Fruit fly (Drosophila melanogaster): ENCODE results near the gene Cyp4ae1.

Cyp4ae1 gene

dm6 chrX:2222181-2222790 is 43.5 kb downstream of the Cyp4ae1 start, which contains the start of gene Vinc (continued):
- TF ChIP-seq CG15479 (GFP tag; optimal IDR thresholded peaks at IDR 0.05) (no peak), CG11085 (GFP tag; IDR thresholded peaks at IDR 0.05) (peak; percentile 60; the same call in 1 of the 2 replicates), CG15073 (GFP tag; optimal IDR thresholded peaks at IDR 0.05) (no peak), B-H2 (GFP tag; optimal IDR thresholded peaks at IDR 0.05) (peak; percentile 76), crc (GFP tag; optimal IDR thresholded peaks at IDR 0.05) (peak; percentile 79), danr (GFP tag; IDR thresholded peaks at IDR 0.05) (peak; percentile 76), CG8281 (tag; optimal IDR thresholded peaks at IDR 0.05) (peak; percentile 77), Jarid2 (GFP tag; optimal IDR thresholded peaks at IDR 0.05) (peak; percentile 86), CG13287 (GFP tag; IDR thresholded peaks at IDR 0.05; ENCODE audit: partially characterized antibody) (peak; percentile 35), CG11504 (tag; optimal IDR thresholded peaks at IDR 0.05) (peak; percentile 90), CG4404 (GFP tag; IDR thresholded peaks at IDR 0.05) (peak; percentile 70), CG17568 (GFP tag; optimal IDR thresholded peaks at IDR 0.05) (no peak), CG1529 (GFP tag; optimal IDR thresholded peaks at IDR 0.05) (peak; percentile 53), hth (optimal IDR thresholded peaks at IDR 0.05) (no peak), Abd-B (GFP tag; optimal IDR thresholded peaks at IDR 0.05) (peak; percentile 44), CG17912 (GFP tag; optimal IDR thresholded peaks at IDR 0.05) (peak; percentile 56), Dip3 (GFP tag; optimal IDR thresholded peaks at IDR 0.05) (peak; percentile 86), Gsc (GFP tag; IDR thresholded peaks at IDR 0.05) (0 out of 2 replicates have a peak, but pooled peaks have one; percentile 38), CG10565 (GFP tag; optimal IDR thresholded peaks at IDR 0.05) (no peak), corto (GFP tag; optimal IDR thresholded peaks at IDR 0.05) (no peak), CG9727 (GFP tag; optimal IDR thresholded peaks at IDR 0.05) (peak; percentile 83), CG2129 (GFP tag; IDR thresholded peaks at IDR 0.05; ENCODE audit: partially characterized antibody) (no peak), vvl (GFP tag; IDR thresholded peaks at IDR 0.05) (peak; percentile 80), fd3F (GFP tag; optimal IDR thresholded peaks at IDR 0.05) (peak; percentile 72), Dll (GFP tag; IDR thresholded peaks at IDR 0.05; ENCODE audit: partially characterized antibody) (peak; percentile 50; the same call in 2 of the 4 replicates), sr (GFP tag; IDR thresholded peaks at IDR 0.05) (peak; percentile 23; the same call in 1 of the 3 replicates), pum (GFP tag; optimal IDR thresholded peaks at IDR 0.05) (peak; percentile 87), phol (tag; optimal IDR thresholded peaks at IDR 0.05) (peak; percentile 87), fd102C (GFP tag; optimal IDR thresholded peaks at IDR 0.05) (no peak), lab (GFP tag; optimal IDR thresholded peaks at IDR 0.05) (peak; percentile 96), z (GFP tag; IDR thresholded peaks at IDR 0.05) (no peak), CG2120 (GFP tag; optimal IDR thresholded peaks at IDR 0.05) (peak; percentile 85), lilli (GFP tag; optimal IDR thresholded peaks at IDR 0.05) (peak; percentile 81), YL-1 (GFP tag; optimal IDR thresholded peaks at IDR 0.05) (peak; percentile 11), Bteb2 (GFP tag; optimal IDR thresholded peaks at IDR 0.05) (peak; percentile 66), CG12391 (tag; optimal IDR thresholded peaks at IDR 0.05) (peak; percentile 76), CG10654 (GFP tag; optimal IDR thresholded peaks at IDR 0.05) (peak; percentile 85), org-1 (GFP tag; optimal IDR thresholded peaks at IDR 0.05) (peak; percentile 53), NC2β (GFP tag; optimal IDR thresholded peaks at IDR 0.05) (peak; percentile 29), CG18011 (GFP tag; optimal IDR thresholded peaks at IDR 0.05) (peak; percentile 53), ato (GFP tag; IDR thresholded peaks at IDR 0.05; ENCODE audit: partially characterized antibody) (peak; percentile 35; the same call in 1 of the 2 replicates), lbe (GFP tag; optimal IDR thresholded peaks at IDR 0.05) (peak; percentile 75), CG4360 (GFP tag; IDR thresholded peaks at IDR 0.05) (no peak), gcm (GFP tag; optimal IDR thresholded peaks at IDR 0.05) (peak; percentile 71), nerfin-2 (GFP tag; IDR thresholded peaks at IDR 0.05; ENCODE audit: partially characterized antibody) (0 out of 2 replicates have a peak, but pooled peaks have one; percentile 37), Sry-β (GFP tag; optimal IDR thresholded peaks at IDR 0.05) (peak; percentile 53), MTF-1 (GFP tag; optimal IDR thresholded peaks at IDR 0.05; ENCODE audit: borderline replicate concordance) (peak; percentile 48), tx (GFP tag; optimal IDR thresholded peaks at IDR 0.05) (peak; percentile 73), CG12942 (GFP tag; optimal IDR thresholded peaks at IDR 0.05) (peak; percentile 67)
